Worm (Caenorhabditis elegans): ENCODE measurements around the gene Y43F8C.15.

DNA sequence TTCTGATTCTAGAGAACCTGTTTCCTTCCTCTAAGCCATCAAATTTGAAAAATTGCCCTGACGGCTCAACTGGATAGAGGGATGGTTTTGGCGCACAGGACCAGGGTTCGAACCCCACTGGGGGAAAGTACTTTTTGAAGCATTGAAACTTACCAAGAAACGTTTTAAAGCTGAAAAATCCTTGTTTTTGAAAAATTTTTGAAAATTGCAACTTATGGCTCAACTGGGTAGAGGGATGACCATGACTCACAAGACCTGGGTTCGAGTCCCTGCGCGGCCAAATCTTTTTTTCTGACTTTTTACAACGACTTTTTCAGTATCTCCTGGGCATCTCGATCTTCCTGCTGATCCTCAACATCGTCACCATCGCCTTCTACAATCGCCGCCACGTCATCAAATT, 39.5 kb downstream of the Y43F8C.15 start:
- TF ChIP-seq zag-1 (tag; optimal IDR thresholded peaks at IDR 0.05): no peak
- TF ChIP-seq elt-3 (tag; optimal IDR thresholded peaks at IDR 0.05): no peak
- TF ChIP-seq C34F6.9 (tag; optimal IDR thresholded peaks at IDR 0.05): no peak
- no peak for TF ChIP-seq fos-1 (tag; optimal IDR thresholded peaks at IDR 0.05)
- TF ChIP-seq ztf-1 (GFP tag; conservative IDR thresholded peaks at IDR 0.05): no peak
- no peak for TF ChIP-seq nhr-77 (tag; optimal IDR thresholded peaks at IDR 0.05)
- no peak for TF ChIP-seq snpc-4 (tag; optimal IDR thresholded peaks at IDR 0.05)
- TF ChIP-seq ama-1 (optimal IDR thresholded peaks at IDR 0.05): no peak
- TF ChIP-seq nhr-6 (tag; optimal IDR thresholded peaks at IDR 0.05): no peak
- no peak for TF ChIP-seq nhr-23 (tag; optimal IDR thresholded peaks at IDR 0.05)
- TF ChIP-seq unc-39 (tag; optimal IDR thresholded peaks at IDR 0.05): no peak
- no peak for TF ChIP-seq nhr-237 (tag; optimal IDR thresholded peaks at IDR 0.05)

Data from whole organism, L2 larva.